Fruit fly (Drosophila melanogaster) whole organism, embryonic: ENCODE measurements around the gene PCNA2.
A peak's percentile ranks its signal among the peaks of the same experiment; 100 is the strongest.

Experiments
- Atf-2 ChIP-seq: fragments of 200-800 bp; sonication (Bioruptor generic); optimal IDR thresholded peaks from 2 replicates; lab custom pipeline; 2016; ENCODE audit warnings: missing biosample characterization, missing genetic modification characterization
- BEAF-32 ChIP-seq: fragments of 200-800 bp; sonication (Bioruptor generic); optimal IDR thresholded peaks from 3 replicates; lab custom pipeline; 2017; ENCODE audit warnings: missing biosample characterization, missing genetic modification characterization, mild to moderate bottlenecking, moderate library complexity, missing genetic modification reagents
- CG10959 ChIP-seq: fragments of 200-800 bp; sonication (Bioruptor generic); IDR thresholded peaks from 2 replicates; pipeline ENCODE4 v1.3.6; 2022; ENCODE audit warnings: missing biosample characterization, missing genetic modification characterization
- CG10979 ChIP-seq: fragments of 200-800 bp; sonication (Bioruptor generic); optimal IDR thresholded peaks from 2 replicates; lab custom pipeline; 2018; ENCODE audit warnings: missing biosample characterization, mild to moderate bottlenecking, missing genetic modification characterization, moderate library complexity
- CG11723 ChIP-seq: fragments of 200-800 bp; sonication (Bioruptor generic); optimal IDR thresholded peaks from 2 replicates; lab custom pipeline; 2017; ENCODE audit warnings: missing biosample characterization, mild to moderate bottlenecking, missing genetic modification characterization
- CG12659 ChIP-seq: fragments of 200-800 bp; sonication (Bioruptor generic); optimal IDR thresholded peaks from 3 replicates; lab custom pipeline; 2017; ENCODE audit warnings: mild to moderate bottlenecking, missing biosample characterization, missing genetic modification reagents, missing genetic modification characterization
- CG15514 ChIP-seq: fragments of 200-800 bp; sonication (Bioruptor generic); optimal IDR thresholded peaks from 3 replicates; lab custom pipeline; 2017; ENCODE audit warnings: missing biosample characterization, missing genetic modification characterization, mild to moderate bottlenecking, moderate library complexity, missing genetic modification reagents
- CG17328 ChIP-seq: fragments of 200-800 bp; sonication (Bioruptor generic); IDR thresholded peaks from 2 replicates; pipeline ENCODE4 v1.3.6; 2022; ENCODE audit warnings: missing biosample characterization, missing genetic modification characterization
- CG17361 ChIP-seq: fragments of 200-800 bp; sonication (Bioruptor generic); IDR thresholded peaks from 3 replicates; pipeline ENCODE4 v1.3.6; 2022; ENCODE audit warnings: missing biosample characterization, missing genetic modification characterization
- CG18262 ChIP-seq: fragments of 200-800 bp; optimal IDR thresholded peaks from 3 replicates; lab custom pipeline; 2019; ENCODE audit warnings: missing biosample characterization, mild to moderate bottlenecking, missing genetic modification characterization, moderate library complexity
- CG18476 ChIP-seq: fragments of 200-800 bp; sonication (Bioruptor generic); optimal IDR thresholded peaks from 2 replicates; lab custom pipeline; 2016; ENCODE audit warnings: missing biosample characterization, mild to moderate bottlenecking, missing genetic modification characterization
- CG2202 ChIP-seq: fragments of 200-800 bp; sonication (Bioruptor generic); optimal IDR thresholded peaks from 2 replicates; lab custom pipeline; 2018; ENCODE audit warnings: missing biosample characterization, mild to moderate bottlenecking, missing genetic modification characterization
- CG3163 ChIP-seq: fragments of 200-800 bp; sonication (Bioruptor generic); optimal IDR thresholded peaks from 3 replicates; lab custom pipeline; 2016; ENCODE audit warnings: missing biosample characterization, missing genetic modification characterization
- CG3726 ChIP-seq: fragments of 200-800 bp; sonication (Bioruptor generic); IDR thresholded peaks from 3 replicates; pipeline ENCODE4, ENCODE4 v1.3.6; 2022; ENCODE audit warnings: missing biosample characterization, missing genetic modification characterization
- CG4617 ChIP-seq: fragments of 200-800 bp; sonication (Bioruptor generic); optimal IDR thresholded peaks from 3 replicates; lab custom pipeline; 2016; ENCODE audit warnings: missing biosample characterization, missing genetic modification characterization, borderline replicate concordance
- CG6854 ChIP-seq: fragments of 200-800 bp; sonication (Bioruptor generic); optimal IDR thresholded peaks from 3 replicates; lab custom pipeline; 2017; ENCODE audit warnings: missing biosample characterization, mild to moderate bottlenecking, missing genetic modification characterization
- D19A ChIP-seq: fragments of 200-800 bp; optimal IDR thresholded peaks from 3 replicates; lab custom pipeline; 2019; ENCODE audit warnings: missing biosample characterization, mild to moderate bottlenecking, missing genetic modification characterization, moderate library complexity
- Dbx ChIP-seq: fragments of 200-800 bp; sonication (Bioruptor generic); IDR thresholded peaks from 3 replicates; pipeline ENCODE4 v1.3.6; 2022; ENCODE audit warnings: missing biosample characterization, missing genetic modification characterization
- Dll ChIP-seq: fragments of 200-800 bp; sonication (Bioruptor generic); IDR thresholded peaks from 4 replicates; pipeline ENCODE4 v1.3.6; 2022; ENCODE audit warnings: missing biosample characterization, missing genetic modification characterization; ENCODE audit not compliant: partially characterized antibody
- E2f2 ChIP-seq: fragments of 200-800 bp; sonication (Bioruptor generic); IDR thresholded peaks from 2 replicates; pipeline ENCODE4 v1.3.6; 2022; ENCODE audit warnings: missing biosample characterization, missing genetic modification characterization
- Eip74EF ChIP-seq, 2 experiments: fragments of 200-800 bp in 1 of 2; fragments of >200 bp in 1 of 2; sonication (Bioruptor generic) in 1 of 2; optimal IDR thresholded peaks; 2 replicates each; lab custom pipeline; 2017 to 2019; ENCODE audit warnings: missing biosample characterization in 2 of 2, missing genetic modification characterization in 2 of 2, mild to moderate bottlenecking in 1 of 2, moderate library complexity in 1 of 2
- Elba2 ChIP-seq: fragments of 200-800 bp; sonication (Bioruptor generic); optimal IDR thresholded peaks from 3 replicates; lab custom pipeline; 2016; ENCODE audit warnings: missing biosample characterization, missing genetic modification characterization
- Hr3 ChIP-seq: fragments of 200-800 bp; sonication (Bioruptor generic); optimal IDR thresholded peaks from 3 replicates; lab custom pipeline; 2016; ENCODE audit warnings: missing biosample characterization, missing genetic modification characterization
- MESR4 ChIP-seq: fragments of 200-800 bp; sonication (Bioruptor generic); optimal IDR thresholded peaks from 2 replicates; lab custom pipeline; 2018; ENCODE audit warnings: missing biosample characterization, mild to moderate bottlenecking, missing genetic modification characterization, moderate library complexity
- Mrtf ChIP-seq: fragments of 200-800 bp; sonication (Bioruptor generic); IDR thresholded peaks from 3 replicates; pipeline ENCODE4 v1.3.6; 2022; ENCODE audit warnings: missing biosample characterization, missing genetic modification characterization
- Optix ChIP-seq: fragments of 200-800 bp; sonication (Bioruptor generic); IDR thresholded peaks from 3 replicates; pipeline ENCODE4 v1.3.6; 2022; ENCODE audit warnings: missing biosample characterization, missing genetic modification characterization
- Rfx ChIP-seq: fragments of 200-800 bp; sonication (Bioruptor generic); IDR thresholded peaks from 2 replicates; pipeline ENCODE4 v1.3.6; 2022; ENCODE audit warnings: missing biosample characterization, missing genetic modification characterization
- Rx ChIP-seq: fragments of 200-800 bp; sonication (Bioruptor generic); IDR thresholded peaks from 2 replicates; pipeline ENCODE4 v1.3.6; 2022; ENCODE audit warnings: missing biosample characterization, missing genetic modification characterization
- Sox102F ChIP-seq: fragments of 200-800 bp; sonication (Bioruptor generic); optimal IDR thresholded peaks from 2 replicates; lab custom pipeline; 2018; ENCODE audit warnings: missing biosample characterization, mild to moderate bottlenecking, missing genetic modification characterization, moderate library complexity
- Tbp ChIP-seq: fragments of >200 bp; optimal IDR thresholded peaks from 2 replicates; lab custom pipeline; 2018; ENCODE audit warnings: missing biosample characterization, missing genetic modification characterization
- ara ChIP-seq: fragments of 200-800 bp; sonication (Bioruptor generic); IDR thresholded peaks from 2 replicates; pipeline ENCODE4 v1.3.6; 2022; ENCODE audit warnings: missing biosample characterization, missing genetic modification characterization
- corto ChIP-seq: fragments of 200-800 bp; sonication (Bioruptor generic); optimal IDR thresholded peaks from 2 replicates; lab custom pipeline; 2016; ENCODE audit warnings: missing biosample characterization, mild to moderate bottlenecking, missing genetic modification characterization, moderate library complexity
- dmrt99B ChIP-seq: fragments of 200-800 bp; sonication (Bioruptor generic); optimal IDR thresholded peaks from 2 replicates; lab custom pipeline; 2018; ENCODE audit warnings: missing biosample characterization, mild to moderate bottlenecking, missing genetic modification characterization, moderate library complexity
- gsb ChIP-seq: fragments of 200-800 bp; sonication (Bioruptor generic); IDR thresholded peaks from 2 replicates; pipeline ENCODE4 v1.3.6; 2022; ENCODE audit warnings: missing biosample characterization, missing genetic modification characterization
- kah ChIP-seq: fragments of 200-800 bp; sonication (Bioruptor generic); optimal IDR thresholded peaks from 2 replicates; lab custom pipeline; 2018; ENCODE audit warnings: missing biosample characterization, mild to moderate bottlenecking, missing genetic modification characterization
- kni ChIP-seq: fragments of 200-800 bp; sonication (Bioruptor generic); optimal IDR thresholded peaks from 3 replicates; lab custom pipeline; 2017; ENCODE audit warnings: mild to moderate bottlenecking, missing biosample characterization, missing genetic modification reagents, missing genetic modification characterization
- lmd ChIP-seq: fragments of 200-800 bp; sonication (Bioruptor generic); IDR thresholded peaks from 2 replicates; pipeline ENCODE4 v1.3.6; 2022; ENCODE audit warnings: missing biosample characterization, missing genetic modification characterization
- maf-S ChIP-seq: fragments of 200-800 bp; sonication (Bioruptor generic); optimal IDR thresholded peaks from 2 replicates; lab custom pipeline; 2016; ENCODE audit warnings: missing biosample characterization, missing genetic modification characterization
- mld ChIP-seq: fragments of 200-800 bp; sonication (Bioruptor generic); IDR thresholded peaks from 3 replicates; pipeline ENCODE4 v1.3.6; 2022; ENCODE audit warnings: missing biosample characterization, missing genetic modification characterization; ENCODE audit not compliant: partially characterized antibody
- nom ChIP-seq: fragments of 200-800 bp; sonication (Bioruptor generic); optimal IDR thresholded peaks from 2 replicates; lab custom pipeline; 2017; ENCODE audit warnings: missing biosample characterization, missing genetic modification characterization, mild to moderate bottlenecking, moderate library complexity, missing genetic modification reagents
- odd ChIP-seq: fragments of 200-800 bp; sonication (Bioruptor generic); optimal IDR thresholded peaks from 2 replicates; lab custom pipeline; 2017; ENCODE audit warnings: missing biosample characterization, mild to moderate bottlenecking, missing genetic modification characterization
- phol ChIP-seq: fragments of 200-800 bp; sonication (Bioruptor generic); optimal IDR thresholded peaks from 3 replicates; lab custom pipeline; 2018; ENCODE audit warnings: missing biosample characterization, mild to moderate bottlenecking, missing genetic modification characterization, moderate library complexity
- sima ChIP-seq: fragments of 200-800 bp; sonication (Bioruptor generic); optimal IDR thresholded peaks from 2 replicates; lab custom pipeline; 2016; ENCODE audit warnings: missing biosample characterization, missing genetic modification characterization
- sna ChIP-seq: fragments of 200-800 bp; sonication (Bioruptor generic); IDR thresholded peaks from 2 replicates; pipeline ENCODE4 v1.3.6; 2022; ENCODE audit warnings: missing biosample characterization, missing genetic modification characterization; ENCODE audit not compliant: partially characterized antibody
- sr ChIP-seq: fragments of 200-800 bp; sonication (Bioruptor generic); IDR thresholded peaks from 3 replicates; pipeline ENCODE4 v1.3.6; 2022; ENCODE audit warnings: missing biosample characterization, missing genetic modification characterization
- trem ChIP-seq: fragments of 200-800 bp; optimal IDR thresholded peaks from 3 replicates; lab custom pipeline; 2019; ENCODE audit warnings: missing biosample characterization, mild to moderate bottlenecking, missing genetic modification characterization, moderate library complexity
- wdn ChIP-seq: fragments of 200-800 bp; sonication (Bioruptor generic); IDR thresholded peaks from 2 replicates; pipeline ENCODE4 v1.3.6; 2022; ENCODE audit warnings: missing biosample characterization, missing genetic modification characterization
- wek ChIP-seq: fragments of 200-800 bp; sonication (Bioruptor generic); optimal IDR thresholded peaks from 3 replicates; lab custom pipeline; 2018; ENCODE audit warnings: missing biosample characterization, mild to moderate bottlenecking, missing genetic modification characterization, moderate library complexity

The PCNA2 gene

dm6 chr2L:19572496-19573317 is 11.1 kb downstream of the PCNA2 start (continued):
- TF ChIP-seq sima = no peak
- TF ChIP-seq CG11723 (GFP tag; lab: Kevin White, UChicago) = peak; percentile 24
- peak; percentile 62 for TF ChIP-seq CG18476 (GFP tag; lab: Kevin White, UChicago)
- peak; percentile 61 for TF ChIP-seq Hr3
- TF ChIP-seq CG17328 (GFP tag; lab: Robert Waterston, UW) = no peak
- no peak for TF ChIP-seq sr (GFP tag; lab: Robert Waterston, UW)
- peak; percentile 57 for TF ChIP-seq odd (GFP tag; lab: Kevin White, UChicago)
- peak; percentile 51; the same call in 1 of the 2 replicates for TF ChIP-seq ara (GFP tag; lab: Robert Waterston, UW)
- TF ChIP-seq kni (GFP tag; lab: Kevin White, UChicago) = no peak
- TF ChIP-seq CG4617 (GFP tag; lab: Kevin White, UChicago) = peak; percentile 26
- peak; percentile 52 for TF ChIP-seq lmd (GFP tag; lab: Robert Waterston, UW)
- no peak for TF ChIP-seq Dll (GFP tag; lab: Robert Waterston, UW)
- no peak for TF ChIP-seq Tbp (GFP tag; lab: Kevin White, UChicago)
- peak in 1 of 2 experiments; percentile 66 for TF ChIP-seq Eip74EF (GFP tag; optimal IDR thresholded peaks at IDR 0.05; lab: Kevin White, UChicago)
- peak; percentile 79 for TF ChIP-seq dmrt99B
- TF ChIP-seq CG17361 (GFP tag; lab: Robert Waterston, UW) = peak; percentile 62
- TF ChIP-seq wdn = 0 out of 2 replicates have a peak, but pooled peaks have one; percentile 13
- TF ChIP-seq Atf-2 (GFP tag; lab: Kevin White, UChicago) = peak; percentile 37
- TF ChIP-seq gsb (GFP tag; lab: Robert Waterston, UW) = no peak
- peak; percentile 89 for TF ChIP-seq corto (GFP tag; lab: Kevin White, UChicago)
- TF ChIP-seq CG6854 (GFP tag; lab: Kevin White, UChicago) = peak; percentile 51
- TF ChIP-seq Dbx = peak; percentile 74; the same call in 1 of the 3 replicates
- TF ChIP-seq E2f2 (GFP tag; lab: Robert Waterston, UW) = no peak
- peak; percentile 69 for TF ChIP-seq Rfx (GFP tag; lab: Robert Waterston, UW)
- TF ChIP-seq CG3726 = no peak
- peak; percentile 79 for TF ChIP-seq nom (GFP tag; lab: Kevin White, UChicago)
- peak; percentile 62 for TF ChIP-seq phol (tag; lab: Kevin White, UChicago)
- no peak for TF ChIP-seq BEAF-32 (GFP tag; lab: Kevin White, UChicago)
- TF ChIP-seq Elba2 = peak; percentile 69
- peak; percentile 66 for TF ChIP-seq CG15514
- TF ChIP-seq MESR4 (GFP tag; lab: Kevin White, UChicago) = no peak
- TF ChIP-seq trem = peak; percentile 27
- TF ChIP-seq CG12659 (GFP tag; lab: Kevin White, UChicago) = peak; percentile 66
- TF ChIP-seq CG2202 (tag; lab: Kevin White, UChicago) = peak; percentile 42
- no peak for TF ChIP-seq Optix
- peak; percentile 17 for TF ChIP-seq maf-S (GFP tag; lab: Kevin White, UChicago)
- peak; percentile 62 for TF ChIP-seq CG10979 (tag; lab: Kevin White, UChicago)
- no peak for TF ChIP-seq CG10959 (GFP tag; lab: Robert Waterston, UW)
- TF ChIP-seq wek = no peak
- TF ChIP-seq kah (GFP tag; lab: Kevin White, UChicago) = no peak
- TF ChIP-seq D19A = peak; percentile 84
- no peak for TF ChIP-seq CG3163 (GFP tag; lab: Kevin White, UChicago)
- peak; percentile 33; the same call in 1 of the 2 replicates for TF ChIP-seq Rx (GFP tag; lab: Robert Waterston, UW)
- TF ChIP-seq mld = 0 out of 3 replicates have a peak, but pooled peaks have one; percentile 54
- 0 out of 3 replicates have a peak, but pooled peaks have one; percentile 8 for TF ChIP-seq Mrtf (GFP tag; lab: Robert Waterston, UW)
- peak; percentile 77 for TF ChIP-seq CG18262 (tag; lab: Kevin White, UChicago)
- peak; percentile 65 for TF ChIP-seq Sox102F (GFP tag; lab: Kevin White, UChicago)
- no peak for TF ChIP-seq sna (GFP tag; lab: Robert Waterston, UW)
